Worm (Caenorhabditis elegans): Measurements from ENCODE around the gene rib-2.

Gene rib-2

DNA sequence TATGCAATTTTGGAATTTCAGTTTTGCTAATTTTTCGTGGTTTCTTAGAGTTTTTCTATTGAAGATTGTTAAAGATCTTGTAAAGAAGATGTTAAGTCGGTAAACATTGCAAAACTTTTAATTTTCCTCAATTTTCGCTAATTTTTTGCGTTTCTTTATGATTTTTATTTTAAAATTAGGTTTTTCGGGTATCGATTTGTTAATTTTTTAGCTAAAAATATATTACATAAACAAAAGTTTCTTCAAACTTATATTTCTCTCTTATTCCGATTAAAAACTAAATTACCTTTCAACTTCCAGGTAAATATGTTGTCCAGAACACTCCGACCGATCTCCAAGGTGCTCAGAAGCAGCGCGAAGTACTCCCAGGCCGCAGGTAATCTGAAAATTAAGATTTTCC, 35.1 kb upstream of the rib-2 start, which contains the start of gene mrpl-12:
Gene mrpl-12 (plus strand): TSS at position 301 of the 400 bp plus-strand sequence.
- TF ChIP-seq flt-1 (GFP tag; IDR thresholded peaks at IDR 0.05) (no peak), pes-1 (GFP tag; IDR thresholded peaks at IDR 0.05) (no peak), hmbx-1 (tag; optimal IDR thresholded peaks at IDR 0.05) (no peak), scrt-1 (GFP tag; IDR thresholded peaks at IDR 0.05) (no peak), tra-4 (tag; optimal IDR thresholded peaks at IDR 0.05) (no peak), hnd-1 (tag; optimal IDR thresholded peaks at IDR 0.05) (no peak), F13C5.2 (tag; optimal IDR thresholded peaks at IDR 0.05) (no peak), B0310.2 (tag; optimal IDR thresholded peaks at IDR 0.05) (no peak), ceh-36 (tag; optimal IDR thresholded peaks at IDR 0.05) (no peak), sea-1 (GFP tag; conservative IDR thresholded peaks at IDR 0.05) (no peak), hmg-4 (GFP tag; optimal IDR thresholded peaks at IDR 0.05) (no peak), ceh-13 (GFP tag; optimal IDR thresholded peaks at IDR 0.05) (no peak), tbx-11 (GFP tag; IDR thresholded peaks at IDR 0.05) (no peak), tbx-37 (GFP tag; conservative IDR thresholded peaks at IDR 0.05) (no peak), ets-7 (tag; optimal IDR thresholded peaks at IDR 0.05) (no peak), aly-1 (tag; optimal IDR thresholded peaks at IDR 0.05) (no peak)

DNA sequence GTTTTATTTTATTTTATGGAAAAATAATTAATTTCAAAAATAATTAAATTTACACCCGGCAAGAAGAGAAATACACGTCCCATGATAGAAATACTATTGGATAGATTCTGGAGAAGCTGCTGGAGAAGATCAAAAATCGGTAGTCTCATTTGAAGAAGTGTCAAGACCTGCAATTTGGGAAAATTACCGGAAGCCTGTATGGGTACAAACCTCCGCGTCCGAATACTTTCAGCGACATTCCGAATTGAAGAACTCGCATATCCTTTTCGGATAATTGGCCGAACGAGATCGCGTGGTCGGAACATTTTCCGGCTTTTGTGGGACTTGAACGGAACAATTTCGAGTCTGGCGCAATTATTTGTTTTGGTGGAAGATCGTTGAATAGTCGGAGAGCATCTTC, 34.1 kb upstream of the rib-2 start:
- TF ChIP-seq ceh-13 (GFP tag; optimal IDR thresholded peaks at IDR 0.05) (no peak), flt-1 (GFP tag; IDR thresholded peaks at IDR 0.05) (no peak), tbx-11 (GFP tag; IDR thresholded peaks at IDR 0.05) (no peak), hnd-1 (tag; optimal IDR thresholded peaks at IDR 0.05) (no peak), pes-1 (GFP tag; IDR thresholded peaks at IDR 0.05) (no peak), B0310.2 (tag; optimal IDR thresholded peaks at IDR 0.05) (no peak), tra-4 (tag; optimal IDR thresholded peaks at IDR 0.05) (no peak), tbx-37 (GFP tag; conservative IDR thresholded peaks at IDR 0.05) (no peak), ceh-36 (tag; optimal IDR thresholded peaks at IDR 0.05) (no peak), aly-1 (tag; optimal IDR thresholded peaks at IDR 0.05) (no peak), F13C5.2 (tag; optimal IDR thresholded peaks at IDR 0.05) (no peak), hmg-4 (GFP tag; optimal IDR thresholded peaks at IDR 0.05) (no peak)

- TF ChIP-seq sea-1 (GFP tag; conservative IDR thresholded peaks at IDR 0.05) (no peak), tra-4 (tag; optimal IDR thresholded peaks at IDR 0.05) (no peak), tbx-11 (GFP tag; IDR thresholded peaks at IDR 0.05) (no peak), ets-7 (tag; optimal IDR thresholded peaks at IDR 0.05) (no peak), pes-1 (GFP tag; IDR thresholded peaks at IDR 0.05) (no peak)
Observed at ce11 chrIII:10709676-10710075, 32.9 kb upstream of the rib-2 start.

- peak; percentile 85 for TF ChIP-seq ama-1 (optimal IDR thresholded peaks at IDR 0.05)
- no peak for TF ChIP-seq hmg-4 (GFP tag; optimal IDR thresholded peaks at IDR 0.05)
- no peak for TF ChIP-seq tra-4 (tag; optimal IDR thresholded peaks at IDR 0.05)
Observed at ce11 chrIII:10711192-10711673, 31.4 kb upstream of the rib-2 start, which contains the start of gene W09D10.5. Gene W09D10.5 (minus strand): TSS chrIII:10711536.

- TF ChIP-seq tbx-37 (GFP tag; conservative IDR thresholded peaks at IDR 0.05) (no peak), hmbx-1 (tag; optimal IDR thresholded peaks at IDR 0.05) (no peak), sea-1 (GFP tag; conservative IDR thresholded peaks at IDR 0.05) (no peak), ceh-13 (GFP tag; optimal IDR thresholded peaks at IDR 0.05) (no peak), scrt-1 (GFP tag; IDR thresholded peaks at IDR 0.05) (no peak), hmg-4 (GFP tag; optimal IDR thresholded peaks at IDR 0.05) (no peak), pes-1 (GFP tag; IDR thresholded peaks at IDR 0.05) (no peak)
Observed at ce11 chrIII:10714541-10714940, 28.1 kb upstream of the rib-2 start.

ce11 chrIII:10716091-10716490, 26.5 kb upstream of the rib-2 start, which contains the start of gene W09D10.4:
Gene W09D10.4 (minus strand): TSS chrIII:10716191.
- no peak for TF ChIP-seq hnd-1 (tag; optimal IDR thresholded peaks at IDR 0.05)
- TF ChIP-seq tbx-37 (GFP tag; conservative IDR thresholded peaks at IDR 0.05): no peak
- TF ChIP-seq ceh-36 (tag; optimal IDR thresholded peaks at IDR 0.05): no peak
- no peak for TF ChIP-seq tra-4 (tag; optimal IDR thresholded peaks at IDR 0.05)
- no peak for TF ChIP-seq F13C5.2 (tag; optimal IDR thresholded peaks at IDR 0.05)
- no peak for TF ChIP-seq hmg-4 (GFP tag; optimal IDR thresholded peaks at IDR 0.05)
- TF ChIP-seq ets-7 (tag; optimal IDR thresholded peaks at IDR 0.05): no peak
- TF ChIP-seq B0310.2 (tag; optimal IDR thresholded peaks at IDR 0.05): no peak
- TF ChIP-seq tbx-11 (GFP tag; IDR thresholded peaks at IDR 0.05): no peak
- no peak for TF ChIP-seq pes-1 (GFP tag; IDR thresholded peaks at IDR 0.05)
- no peak for TF ChIP-seq sea-1 (GFP tag; conservative IDR thresholded peaks at IDR 0.05)
- TF ChIP-seq hmbx-1 (tag; optimal IDR thresholded peaks at IDR 0.05): no peak
- TF ChIP-seq flt-1 (GFP tag; IDR thresholded peaks at IDR 0.05): no peak

- TF ChIP-seq tra-4 (tag; optimal IDR thresholded peaks at IDR 0.05) (no peak), sea-1 (GFP tag; conservative IDR thresholded peaks at IDR 0.05) (no peak), hmbx-1 (tag; optimal IDR thresholded peaks at IDR 0.05) (no peak), F13C5.2 (tag; optimal IDR thresholded peaks at IDR 0.05) (no peak), flt-1 (GFP tag; IDR thresholded peaks at IDR 0.05) (no peak), pes-1 (GFP tag; IDR thresholded peaks at IDR 0.05) (no peak), tbx-11 (GFP tag; IDR thresholded peaks at IDR 0.05) (no peak), ama-1 (optimal IDR thresholded peaks at IDR 0.05) (no peak), ceh-13 (GFP tag; optimal IDR thresholded peaks at IDR 0.05) (no peak), B0310.2 (tag; optimal IDR thresholded peaks at IDR 0.05) (no peak), hmg-4 (GFP tag; optimal IDR thresholded peaks at IDR 0.05) (no peak)
Observed at ce11 chrIII:10717479-10717878, 25.1 kb upstream of the rib-2 start.

DNA sequence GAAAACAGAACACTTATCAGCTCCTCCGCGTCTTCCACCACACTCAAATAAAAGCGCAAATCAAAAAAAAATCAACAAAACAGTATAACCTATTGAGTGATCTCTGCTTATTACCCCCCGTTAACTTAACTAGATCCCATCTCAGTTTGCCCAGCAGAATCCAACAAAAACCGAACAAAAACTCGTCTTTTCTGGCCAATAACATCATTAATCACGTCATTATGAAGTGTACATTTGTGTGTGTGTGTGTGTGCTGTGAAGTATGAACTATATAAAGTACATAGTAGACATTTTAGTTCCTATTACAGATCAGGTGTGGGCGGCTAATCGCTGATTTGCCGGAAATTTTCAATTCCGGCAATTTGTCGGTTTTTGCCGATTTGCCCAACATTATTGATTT, 24.5 kb upstream of the rib-2 start:
- TF ChIP-seq tbx-11 (GFP tag; IDR thresholded peaks at IDR 0.05) (no peak), hmbx-1 (tag; optimal IDR thresholded peaks at IDR 0.05) (no peak), scrt-1 (GFP tag; IDR thresholded peaks at IDR 0.05) (no peak), hmg-4 (GFP tag; optimal IDR thresholded peaks at IDR 0.05) (no peak), ama-1 (optimal IDR thresholded peaks at IDR 0.05) (no peak), F13C5.2 (tag; optimal IDR thresholded peaks at IDR 0.05) (no peak), ceh-36 (tag; optimal IDR thresholded peaks at IDR 0.05) (no peak)
